Fruit fly (Drosophila melanogaster) whole organism, larva: ENCODE data around the gene ssp5.

Experiments
- noc ChIP-seq: fragments of 200-800 bp; sonication (Bioruptor generic); optimal IDR thresholded peaks from 3 replicates; lab custom pipeline; 2019; ENCODE audit warnings: missing biosample characterization, mild to moderate bottlenecking, missing genetic modification characterization, moderate library complexity

Gene ssp5

DNA sequence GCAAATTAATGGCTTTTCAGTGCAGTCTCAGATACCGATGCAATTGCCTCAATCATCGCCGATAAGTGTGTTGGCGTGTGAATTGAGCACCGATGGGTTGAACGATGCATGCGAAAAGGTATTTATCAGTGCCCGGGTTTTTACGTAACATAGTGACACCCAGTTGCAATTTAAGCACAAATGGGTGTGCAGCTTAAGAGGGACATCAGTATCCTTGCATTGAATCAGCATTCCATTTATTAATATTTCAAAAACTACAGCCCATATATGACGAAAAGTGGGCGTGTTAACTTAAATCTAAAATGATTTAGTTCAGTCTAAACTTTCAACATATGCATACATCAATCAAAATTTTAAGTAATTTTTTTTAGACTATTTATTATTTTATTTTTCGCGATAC is at the start of gene ssp5:
TSS of gene ssp5 (plus strand) at position 301 of the 400 bp plus-strand sequence.
- no peak for TF ChIP-seq noc

DNA sequence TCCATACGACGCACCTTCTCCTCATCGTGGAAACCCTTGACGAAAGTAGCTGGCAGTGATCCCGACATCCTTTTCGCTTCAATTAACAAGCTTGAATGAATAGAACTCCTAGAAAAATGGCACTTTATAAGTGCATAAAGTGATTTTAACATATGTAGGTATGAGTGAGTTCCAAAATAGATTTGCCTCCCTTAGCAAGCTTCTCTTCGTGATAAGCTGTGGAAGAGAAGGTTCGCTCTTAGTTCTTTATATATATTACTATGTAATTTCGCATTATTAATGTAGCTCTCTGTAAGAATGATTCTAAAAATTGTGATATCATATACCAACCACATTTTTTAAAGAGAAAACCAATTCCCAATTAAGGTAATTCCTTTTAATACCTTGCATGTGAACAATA is 48.5 kb upstream of the ssp5 start, which contains the start of gene CG3397:
TSS of gene CG3397 (minus strand) at position 101 of the 400 bp plus-strand sequence.
- no peak for TF ChIP-seq noc

dm6 chr3R:11984862-11985261 is 48.1 kb upstream of the ssp5 start:
- no peak for TF ChIP-seq noc

DNA sequence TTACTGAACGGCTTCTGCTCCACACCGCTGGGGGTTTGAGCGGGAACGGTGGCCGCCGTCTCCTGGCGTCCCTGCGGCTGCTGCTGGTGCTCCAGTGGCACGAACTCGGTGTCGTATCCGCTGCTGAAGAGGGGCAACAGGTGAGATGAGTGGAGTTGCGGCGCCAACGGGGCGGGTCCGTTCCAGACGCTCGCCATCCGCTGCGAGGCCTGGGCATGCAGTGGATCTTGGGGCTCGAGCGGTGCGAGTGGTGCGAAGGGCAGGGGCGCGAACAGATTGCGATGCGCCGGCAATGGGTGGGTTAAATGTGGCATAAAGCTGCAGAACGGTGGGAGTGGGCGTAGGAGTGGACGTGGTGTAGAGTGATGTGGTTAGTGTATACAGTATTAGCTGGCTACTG is 43.7 kb upstream of the ssp5 start:
- TF ChIP-seq noc: no peak

DNA sequence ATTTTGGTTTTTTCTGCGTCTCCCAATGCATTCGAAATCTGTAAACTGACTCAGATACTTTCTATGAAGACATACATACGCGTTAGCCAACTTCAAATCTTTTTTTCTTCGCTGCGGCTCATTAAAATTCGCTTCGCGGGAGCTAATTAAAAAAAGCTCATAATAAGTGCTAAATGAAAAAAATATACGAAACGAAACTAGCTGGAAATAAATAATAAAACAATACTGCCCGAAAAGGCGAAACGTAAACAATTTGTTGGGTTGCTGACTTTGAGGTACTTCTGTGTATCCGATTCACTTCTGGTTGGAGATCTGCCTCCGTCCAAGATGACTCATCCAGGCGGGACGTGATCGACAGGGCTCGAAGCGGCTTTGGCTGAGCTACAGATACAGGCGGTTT is 42.9 kb upstream of the ssp5 start:
- TF ChIP-seq noc: no peak

dm6 chr3R:11991538-11992164 is 41.3 kb upstream of the ssp5 start:
- no peak for TF ChIP-seq noc

dm6 chr3R:11992934-11993670 is 39.8 kb upstream of the ssp5 start, which contains the start of gene mfas:
TSS of gene mfas (minus strand) at chr3R:11993315.
- no peak for TF ChIP-seq noc

DNA sequence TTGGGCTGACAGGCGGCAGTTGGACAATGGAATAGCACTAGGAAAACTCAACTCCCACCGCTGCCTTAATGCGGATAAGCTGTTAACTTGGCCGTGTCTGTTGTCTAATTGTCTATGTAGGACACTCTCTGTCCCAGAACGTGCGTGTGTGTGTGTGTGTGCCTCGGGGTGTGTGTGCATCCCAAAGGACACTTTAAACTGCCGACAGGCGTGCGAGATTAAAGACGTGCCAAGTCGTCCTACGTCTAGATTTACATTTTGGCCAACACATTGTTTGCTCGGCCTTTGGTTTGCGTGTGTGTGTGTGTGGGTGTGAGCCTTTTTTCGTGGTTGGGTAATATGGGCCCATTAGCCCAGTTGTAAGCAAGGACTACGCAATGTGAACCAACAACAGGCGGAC is 34.8 kb upstream of the ssp5 start:
- TF ChIP-seq noc: no peak

dm6 chr3R:11999074-11999473 is 33.9 kb upstream of the ssp5 start, which contains the start of gene Ect3:
TSS of gene Ect3 (plus strand) at chr3R:11999278.
- no peak for TF ChIP-seq noc

DNA sequence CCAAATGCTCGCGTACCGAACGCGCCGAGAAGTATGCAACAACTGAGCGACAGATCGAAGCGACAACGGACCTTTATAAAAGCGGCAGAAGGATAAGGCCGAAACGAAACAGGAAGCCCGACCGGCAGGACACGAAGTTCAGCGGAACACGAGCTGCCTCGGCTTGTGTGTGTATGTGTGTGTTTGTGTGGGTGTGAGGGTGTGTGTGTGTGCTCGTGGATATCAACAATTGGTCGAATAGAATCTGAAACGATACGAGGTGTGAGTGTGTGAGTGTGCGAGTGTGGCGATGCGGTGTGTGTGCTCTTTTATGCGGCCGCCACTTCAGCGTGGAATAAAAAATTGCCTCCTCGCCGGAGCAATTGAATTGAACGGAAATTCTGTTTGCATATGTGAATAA is 27.5 kb upstream of the ssp5 start, which contains the start of gene Tk:
TSS of gene Tk (minus strand) at position 57 of the 400 bp plus-strand sequence.
- no peak for TF ChIP-seq noc

DNA sequence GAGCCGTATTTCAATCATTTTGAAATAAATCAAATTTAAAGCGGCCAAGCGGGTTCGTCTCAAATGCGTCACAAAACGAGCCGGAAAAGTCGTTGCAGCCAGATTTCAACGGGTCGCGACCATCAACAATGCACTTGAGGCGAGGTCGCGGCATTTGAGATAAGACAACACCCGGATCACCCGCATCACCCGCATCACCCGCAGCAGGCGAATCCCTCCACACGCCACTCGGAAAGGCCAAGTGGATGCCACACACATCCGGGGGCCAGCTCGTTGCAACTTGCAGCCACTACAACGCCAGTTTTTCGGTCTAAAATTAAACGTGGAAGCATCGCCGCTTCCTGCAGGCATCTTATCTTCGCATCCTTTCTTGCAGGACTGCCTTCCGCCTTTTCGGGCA is 26.5 kb upstream of the ssp5 start:
- no peak for TF ChIP-seq noc

DNA sequence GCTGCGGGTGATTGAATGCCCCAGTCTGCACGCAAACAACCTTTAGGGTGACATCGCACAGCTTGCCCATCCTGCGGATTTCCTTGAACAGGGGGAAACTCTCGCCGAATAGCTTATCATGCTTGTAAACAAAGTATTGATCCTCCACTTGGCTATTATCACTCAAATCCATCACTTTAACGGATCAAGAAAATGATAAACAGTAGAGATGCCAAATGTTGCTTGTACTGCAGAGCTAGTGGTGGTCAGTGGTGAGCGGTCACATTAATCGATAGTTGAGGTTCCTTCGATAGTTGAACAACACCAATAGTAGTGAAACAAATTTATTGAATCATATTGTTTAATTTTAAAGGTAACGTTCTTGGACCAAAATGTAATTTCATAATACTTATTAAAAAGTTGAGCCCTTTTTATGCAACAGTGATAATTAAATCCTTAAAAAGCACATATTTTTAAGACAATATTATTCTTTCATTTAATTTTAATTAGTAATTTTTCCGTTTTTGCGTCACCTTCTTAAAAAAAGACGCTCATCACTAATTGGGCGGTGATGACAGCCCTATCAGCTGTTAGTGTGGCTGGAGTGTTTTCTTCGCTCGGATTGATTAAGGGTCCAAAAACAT is 22.6 kb upstream of the ssp5 start, which contains the start of the genes KLHL18 and GCC185:
TSS of gene KLHL18 (minus strand) at position 233 of the 623 bp plus-strand sequence.
TSS of gene GCC185 (plus strand) at position 571 of the 623 bp plus-strand sequence.
- TF ChIP-seq noc: peak; percentile 83

- TF ChIP-seq noc: no peak
Observed at dm6 chr3R:12016828-12017280, 16.1 kb upstream of the ssp5 start, which contains the start of the genes DCAF12 and Spt3. TSS of gene DCAF12 (minus strand) at chr3R:12017031. TSS of gene Spt3 (plus strand) at chr3R:12017156.

- no peak for TF ChIP-seq noc
Observed at dm6 chr3R:12020987-12021386, 12.0 kb upstream of the ssp5 start.

DNA sequence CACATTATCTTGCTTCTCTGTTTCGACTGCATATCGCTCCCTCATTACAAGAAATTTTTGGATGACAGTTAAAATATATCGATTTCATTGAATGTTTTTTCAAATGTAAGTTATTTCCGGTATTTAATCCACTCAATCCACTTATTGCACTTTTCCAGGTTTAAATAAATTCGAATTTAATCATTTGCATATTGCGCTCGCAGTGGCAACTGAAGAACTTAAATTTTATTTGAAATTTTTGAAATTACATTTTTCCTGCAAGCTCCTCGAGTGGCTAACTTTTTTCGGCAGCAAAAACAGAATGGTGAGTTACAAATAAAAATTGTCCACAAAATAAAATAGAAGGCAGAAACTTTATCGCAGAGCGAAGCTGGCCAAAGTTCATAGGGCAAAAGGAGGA is 1.3 kb upstream of the ssp5 start, which contains the start of the genes CG31358, CG42504 and CG42505:
TSS of gene CG31358 (minus strand) at position 101 of the 400 bp plus-strand sequence.
TSS of gene CG42504 (minus strand) at position 101 of the 400 bp plus-strand sequence.
TSS of gene CG42505 (minus strand) at position 101 of the 400 bp plus-strand sequence.
- TF ChIP-seq noc: no peak

DNA sequence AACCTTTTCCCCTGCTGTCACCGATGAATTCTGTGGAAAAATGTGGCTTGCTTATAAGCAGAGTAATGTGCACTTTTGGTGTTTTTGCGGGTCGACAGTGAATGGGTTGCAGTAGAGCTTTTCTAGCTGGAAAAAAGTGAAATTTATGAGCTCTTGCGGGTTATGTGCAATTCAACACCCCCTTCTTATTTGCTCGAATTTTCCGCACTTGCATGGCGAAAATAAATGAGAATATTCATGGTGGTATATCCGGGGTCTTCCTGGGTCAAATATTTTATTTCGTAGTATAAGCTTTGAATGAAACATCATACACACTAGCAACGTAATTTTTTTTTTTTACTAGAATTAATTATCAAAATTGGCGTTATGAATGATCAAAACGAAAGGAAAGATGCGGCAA is 7.3 kb downstream of the ssp5 start, which contains the start of gene CG14736:
TSS of gene CG14736 (plus strand) at position 301 of the 400 bp plus-strand sequence.
- TF ChIP-seq noc: no peak

- TF ChIP-seq noc: no peak
Observed at dm6 chr3R:12049113-12049512, 16.2 kb downstream of the ssp5 start, which contains the start of gene CG14739. TSS of gene CG14739 (minus strand) at chr3R:12049213.
